Worm (Caenorhabditis elegans) whole organism, L4 larva: ENCODE results near the gene F42G2.5.

Experiments used
- D1046.2 ChIP-seq: fragments of 200-800 bp; sonication (Bioruptor generic); IDR thresholded peaks from 2 replicates; pipeline ENCODE4 v1.3.6; 2022; ENCODE audit warnings: missing genetic modification characterization, missing compliant biosample characterization
- F10B5.3 ChIP-seq: sonication (generic microtip); optimal IDR thresholded peaks from 2 replicates; lab custom pipeline; 2016; ENCODE audit warnings: mild to moderate bottlenecking, missing genetic modification characterization, missing compliant biosample characterization
- F49E8.2 ChIP-seq: sonication (generic microtip); optimal IDR thresholded peaks from 2 replicates; lab custom pipeline; 2016; ENCODE audit warnings: missing compliant biosample characterization, mild to moderate bottlenecking, missing genetic modification characterization, borderline replicate concordance
- Y5F2A.4 ChIP-seq: fragments of 200-800 bp; sonication (Bioruptor generic); optimal IDR thresholded peaks from 2 replicates; lab custom pipeline; 2018; ENCODE audit warnings: mild to moderate bottlenecking, missing genetic modification characterization, missing compliant biosample characterization
- aha-1 ChIP-seq: fragments of 150-350 bp; peaks from one replicate; lab custom pipeline; 2014; ENCODE audit warnings: missing biosample characterization, missing genetic modification characterization
- ama-1 ChIP-seq: fragments of 150-350 bp; optimal IDR thresholded peaks from 2 replicates; lab custom pipeline; 2014; ENCODE audit warnings: inconsistent platforms, mixed read lengths
- ceh-62 ChIP-seq: sonication (generic microtip); optimal IDR thresholded peaks from 2 replicates; lab custom pipeline; 2017; ENCODE audit warnings: missing biosample characterization, missing genetic modification characterization
- daf-12 ChIP-seq: fragments of 150-350 bp; optimal IDR thresholded peaks from 2 replicates; lab custom pipeline; 2014; ENCODE audit warnings: missing biosample characterization, missing genetic modification reagents, missing genetic modification characterization
- daf-16 ChIP-seq, 3 experiments: sonication (generic microtip); optimal IDR thresholded peaks; 2 replicates each; lab custom pipeline; 2016 to 2017; ENCODE audit warnings: missing genetic modification characterization in 3 of 3, missing genetic modification reagents in 3 of 3, mild to moderate bottlenecking in 2 of 3, missing compliant biosample characterization in 2 of 3, missing biosample characterization in 1 of 3, moderate library complexity in 1 of 3
- dpl-1 ChIP-seq: fragments of 150-350 bp; optimal IDR thresholded peaks from 2 replicates; lab custom pipeline; 2014; ENCODE audit warnings: missing biosample characterization, missing genetic modification reagents, missing genetic modification characterization
- duxl-1 ChIP-seq: sonication (generic microtip); optimal IDR thresholded peaks from 2 replicates; lab custom pipeline; 2016; ENCODE audit warnings: mild to moderate bottlenecking, missing genetic modification characterization, moderate library complexity, missing compliant biosample characterization; ENCODE audit not compliant: poor library complexity
- dve-1 ChIP-seq: sonication (generic microtip); optimal IDR thresholded peaks from 2 replicates; lab custom pipeline; 2017; ENCODE audit warnings: antibody characterized with exemption, mild to moderate bottlenecking, missing genetic modification characterization, missing compliant biosample characterization; ENCODE audit not compliant: insufficient read depth
- fos-1 ChIP-seq: fragments of 150-350 bp; optimal IDR thresholded peaks from 2 replicates; lab custom pipeline; 2014; ENCODE audit warnings: missing biosample characterization, missing genetic modification characterization
- hlh-11 ChIP-seq: fragments of 200-800 bp; sonication (Bioruptor generic); optimal IDR thresholded peaks from 2 replicates; lab custom pipeline; 2018; ENCODE audit warnings: mild to moderate bottlenecking, missing genetic modification characterization, missing compliant biosample characterization
- lim-7 ChIP-seq: fragments of 200-800 bp; sonication (Bioruptor generic); IDR thresholded peaks from 2 replicates; pipeline ENCODE4 v1.3.6; 2022; ENCODE audit warnings: missing genetic modification characterization, missing compliant biosample characterization
- lin-1 ChIP-seq: fragments of 200-800 bp; sonication (Bioruptor generic); IDR thresholded peaks from 2 replicates; pipeline ENCODE4 v1.3.6; 2022; ENCODE audit warnings: missing genetic modification reagents, missing genetic modification characterization, missing compliant biosample characterization
- madf-5 ChIP-seq, 2 experiments: fragments of 200-800 bp; sonication (Bioruptor generic); IDR thresholded peaks; 2 replicates each; pipeline ENCODE4 v1.3.6; 2022; ENCODE audit warnings: missing compliant biosample characterization in 2 of 2, missing genetic modification characterization in 2 of 2
- madf-9 ChIP-seq: fragments of 200-800 bp; sonication (Bioruptor generic); conservative IDR thresholded peaks from 2 replicates; pipeline ENCODE4 v1.3.6; 2022; ENCODE audit warnings: missing genetic modification reagents, missing genetic modification characterization, missing compliant biosample characterization
- mes-2 ChIP-seq: sonication (generic microtip); optimal IDR thresholded peaks from 2 replicates; lab custom pipeline; 2016; ENCODE audit warnings: missing genotype, mild to moderate bottlenecking, missing genetic modification characterization, missing compliant biosample characterization; ENCODE audit not compliant: poor library complexity, severe bottlenecking
- mxl-2 ChIP-seq: fragments of 200-800 bp; sonication (Bioruptor generic); conservative IDR thresholded peaks from 2 replicates; pipeline ENCODE4 v1.3.6; 2022; ENCODE audit warnings: missing genetic modification reagents, missing genetic modification characterization, missing compliant biosample characterization
- nhr-10 ChIP-seq: fragments of 150-350 bp; optimal IDR thresholded peaks from 2 replicates; lab custom pipeline; 2014; ENCODE audit warnings: missing biosample characterization, missing genetic modification characterization
- nhr-28 ChIP-seq: fragments of 150-350 bp; optimal IDR thresholded peaks from 2 replicates; lab custom pipeline; 2014; ENCODE audit warnings: missing biosample characterization, missing genetic modification characterization
- nhr-42 ChIP-seq: fragments of 200-800 bp; sonication (Bioruptor generic); IDR thresholded peaks from 2 replicates; pipeline ENCODE4 v1.3.6; 2022; ENCODE audit warnings: missing genetic modification characterization, missing compliant biosample characterization
- pha-4 ChIP-seq, 2 experiments: fragments of 150-350 bp in 1 of 2; fragments of 200-800 bp in 1 of 2; sonication (Bioruptor generic) in 1 of 2; IDR thresholded peaks in 1 of 2; optimal IDR thresholded peaks in 1 of 2; 2 replicates each; pipeline versions ENCODE4 v1.3.6 to Lab custom; 2014 to 2022; ENCODE audit warnings: missing genetic modification characterization in 2 of 2, missing genetic modification reagents in 2 of 2, missing biosample characterization in 1 of 2, missing compliant biosample characterization in 1 of 2
- php-3 ChIP-seq: fragments of 200-800 bp; sonication (Bioruptor generic); IDR thresholded peaks from 2 replicates; pipeline ENCODE4 v1.3.6; 2022; ENCODE audit warnings: missing genetic modification reagents, missing genetic modification characterization, missing compliant biosample characterization
- pqm-1 ChIP-seq: sonication (generic microtip); optimal IDR thresholded peaks from 2 replicates; lab custom pipeline; 2017; ENCODE audit warnings: missing biosample characterization, missing genetic modification characterization
- rbr-2 ChIP-seq: sonication (generic microtip); optimal IDR thresholded peaks from 2 replicates; lab custom pipeline; 2016; ENCODE audit warnings: missing genotype, missing genetic modification characterization, missing compliant biosample characterization
- set-16 ChIP-seq: fragments of 200-800 bp; sonication (Bioruptor generic); IDR thresholded peaks from 2 replicates; pipeline ENCODE4 v1.3.6; 2022; ENCODE audit warnings: missing genetic modification reagents, missing genetic modification characterization, missing compliant biosample characterization
- skn-1 ChIP-seq: fragments of 150-350 bp; optimal IDR thresholded peaks from 2 replicates; lab custom pipeline; 2014; ENCODE audit warnings: missing biosample characterization, missing genetic modification characterization
- snpc-4 ChIP-seq: fragments of 150-350 bp; optimal IDR thresholded peaks from 2 replicates; lab custom pipeline; 2014; ENCODE audit warnings: missing biosample characterization, missing genetic modification characterization
- unc-130 ChIP-seq: sonication (generic microtip); optimal IDR thresholded peaks from 2 replicates; lab custom pipeline; 2016; ENCODE audit warnings: missing genetic modification reagents, missing genetic modification characterization, missing compliant biosample characterization
- unc-62 ChIP-seq, 3 experiments: fragments of 150-350 bp in 1 of 3; sonication (generic microtip); optimal IDR thresholded peaks in 2 of 3; peaks in 1 of 3; 1 replicate in 1 of 3; 2 replicates in 2 of 3; lab custom pipeline; 2014 to 2017; ENCODE audit warnings: missing biosample characterization in 3 of 3, missing genetic modification characterization in 3 of 3, missing genetic modification reagents in 3 of 3, missing genotype in 1 of 3
- vab-7 ChIP-seq: fragments of 200-800 bp; sonication (Bioruptor generic); IDR thresholded peaks from 2 replicates; pipeline ENCODE4 v1.3.6; 2022; ENCODE audit warnings: missing genetic modification reagents, missing genetic modification characterization, missing compliant biosample characterization
- zip-2 ChIP-seq: fragments of 150-350 bp; optimal IDR thresholded peaks from 2 replicates; lab custom pipeline; 2014; ENCODE audit warnings: missing biosample characterization, missing genetic modification characterization

F42G2.5 gene

DNA sequence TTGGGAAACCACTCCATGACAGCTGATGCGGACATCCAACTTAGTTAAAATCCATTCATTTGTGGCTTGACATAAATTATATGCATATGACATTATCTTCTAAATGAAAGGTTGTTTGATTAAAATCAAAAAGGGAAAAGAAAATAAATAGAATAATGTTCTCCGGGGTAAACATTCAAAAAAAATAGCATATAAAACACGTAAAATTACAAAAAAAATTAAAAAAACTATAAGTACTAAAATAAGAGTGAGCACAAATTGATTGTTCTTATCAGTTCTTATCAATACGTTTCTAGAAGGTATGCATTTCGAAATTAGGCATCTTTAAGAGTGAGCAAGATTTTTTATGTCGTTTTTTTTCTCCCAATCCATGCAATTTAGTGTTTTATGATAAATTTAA, 5.1 kb downstream of the F42G2.5 start, which contains the start of gene fbxa-182:
TSS of gene fbxa-182 (minus strand) at position 101 of the 400 bp plus-strand sequence.
- TF ChIP-seq nhr-28 (tag; lab: Kevin White, UChicago) (peak; percentile 19), set-16 (no peak), Y5F2A.4 (GFP tag; lab: Kevin White, UChicago) (no peak), nhr-10 (tag; lab: Kevin White, UChicago) (no peak), php-3 (GFP tag; lab: Robert Waterston, UW) (0 out of 2 replicates have a peak, but pooled peaks have one; percentile 23), unc-130 (GFP tag; lab: Kevin White, UChicago) (no peak), dve-1 (tag; lab: Kevin White, UChicago) (peak; percentile 14), hlh-11 (tag; lab: Kevin White, UChicago) (no peak), nhr-42 (GFP tag; lab: Robert Waterston, UW) (no peak), unc-62 (GFP tag; optimal IDR thresholded peaks at IDR 0.05 in 1 of 2; lab: Kevin White, UChicago) (peak in 1 of 2 experiments; percentile 9), unc-62 (tag; optimal IDR thresholded peaks at IDR 0.05; lab: Kevin White, UChicago) (no peak), daf-16 (GFP tag; optimal IDR thresholded peaks at IDR 0.05; lab: Kevin White, UChicago) (no peak), daf-16 (tag; optimal IDR thresholded peaks at IDR 0.05; lab: Kevin White, UChicago) (peak; percentile 37), aha-1 (no peak), lim-7 (GFP tag; lab: Robert Waterston, UW) (no peak), pqm-1 (tag; lab: Kevin White, UChicago) (peak; percentile 17), daf-12 (no peak), snpc-4 (tag; lab: Kevin White, UChicago) (no peak), duxl-1 (no peak)

ce11 chrII:2411555-2411954, 6.2 kb downstream of the F42G2.5 start:
- TF ChIP-seq madf-9: no peak
- peak in 1 of 2 experiments; percentile 51 for TF ChIP-seq unc-62 (GFP tag; optimal IDR thresholded peaks at IDR 0.05 in 1 of 2; lab: Kevin White, UChicago)
- no peak for TF ChIP-seq unc-62 (tag; optimal IDR thresholded peaks at IDR 0.05; lab: Kevin White, UChicago)

DNA sequence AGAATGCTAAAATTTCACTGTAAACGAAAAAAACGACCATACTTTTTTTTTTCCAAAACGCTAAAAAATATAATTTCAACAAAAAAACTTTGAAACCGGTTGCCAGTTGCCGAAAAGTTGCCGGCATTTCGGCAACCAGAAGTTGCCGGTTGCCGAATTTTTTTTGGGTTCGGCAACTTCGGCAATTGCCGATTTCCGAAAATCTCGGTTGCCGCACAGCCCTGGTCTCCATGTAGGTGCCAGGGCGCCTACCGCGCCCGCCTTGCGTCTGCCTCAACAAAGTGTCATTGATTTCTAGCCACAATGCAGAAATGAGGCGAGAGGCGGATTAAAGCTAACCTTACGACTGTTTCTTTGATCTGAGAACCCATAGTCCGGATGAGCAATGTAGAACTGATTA, 6.7 kb downstream of the F42G2.5 start:
- no peak for TF ChIP-seq mxl-2
- no peak for TF ChIP-seq rbr-2 (tag; lab: Kevin White, UChicago)
- TF ChIP-seq ceh-62 (tag; lab: Kevin White, UChicago): no peak
- TF ChIP-seq F10B5.3: no peak
- no peak for TF ChIP-seq vab-7 (GFP tag; lab: Robert Waterston, UW)
- TF ChIP-seq madf-5 (GFP tag; IDR thresholded peaks at IDR 0.05; lab: Robert Waterston, UW): 0 out of 4 replicates have a peak, but pooled peaks of 1 of the 2 experiments have one; percentile 22
- peak; percentile 56; the same call in 1 of the 2 replicates for TF ChIP-seq set-16
- peak; percentile 82 for TF ChIP-seq aha-1

- TF ChIP-seq D1046.2 (GFP tag; lab: Robert Waterston, UW) (no peak), unc-62 (GFP tag; optimal IDR thresholded peaks at IDR 0.05 in 1 of 2; lab: Kevin White, UChicago) (peak in 1 of 2 experiments; percentile 52), unc-62 (tag; optimal IDR thresholded peaks at IDR 0.05; lab: Kevin White, UChicago) (no peak), fos-1 (no peak)
Measured at ce11 chrII:2403984-2404383, 13.8 kb downstream of the F42G2.5 start, which contains the start of gene F16G10.1. TSS of gene F16G10.1 (plus strand) at chrII:2404284.

ce11 chrII:2399810-2400209, 18.0 kb downstream of the F42G2.5 start:
- TF ChIP-seq lin-1 (GFP tag; lab: Robert Waterston, UW): no peak
- TF ChIP-seq aha-1: peak; percentile 43
- TF ChIP-seq mes-2 (tag; lab: Kevin White, UChicago): no peak
- no peak for TF ChIP-seq skn-1 (tag; lab: Kevin White, UChicago)
- TF ChIP-seq pha-4 (GFP tag; IDR thresholded peaks at IDR 0.05; lab: Robert Waterston, UW): no peak
- TF ChIP-seq pha-4 (tag; optimal IDR thresholded peaks at IDR 0.05; lab: Kevin White, UChicago): no peak
- TF ChIP-seq F49E8.2 (tag; lab: Kevin White, UChicago): no peak
- TF ChIP-seq nhr-28 (tag; lab: Kevin White, UChicago): peak; percentile 95
- no peak for TF ChIP-seq ama-1 (lab: Kevin White, UChicago)
- TF ChIP-seq zip-2 (tag; lab: Kevin White, UChicago): no peak
- no peak for TF ChIP-seq dpl-1 (GFP tag; lab: Kevin White, UChicago)
- no peak for TF ChIP-seq lim-7 (GFP tag; lab: Robert Waterston, UW)
- TF ChIP-seq dve-1 (tag; lab: Kevin White, UChicago): no peak
- TF ChIP-seq, all 104 proteins: peak for 2
